Fruit fly (Drosophila melanogaster) S2 (cell line): Measurements from ENCODE around the gene mRpL49.

Experiments used
- CG8478 ChIP-seq: fragments of >200 bp; optimal IDR thresholded peaks from 2 replicates; lab custom pipeline; 2018
- CTCF ChIP-seq, 2 experiments: fragments of >200 bp; optimal IDR thresholded peaks; 2 replicates each; lab custom pipeline; 2018

- no peak for TF ChIP-seq CG8478 (lab: Kevin White, UChicago)
- TF ChIP-seq CTCF (optimal IDR thresholded peaks at IDR 0.05; lab: Kevin White, UChicago), result no peak
Measured at dm6 chrX:12905901-12906689, 810 bp upstream of the mRpL49 start, which contains the start of gene CG4404.
